Fruit fly (Drosophila melanogaster): ENCODE data around the gene Sec13.

dm6 chr3R:23327707-23328106 is 28.4 kb upstream of the Sec13 start:
- TF ChIP-seq CG15336 (GFP tag; IDR thresholded peaks at IDR 0.05), result no peak
- no peak for TF ChIP-seq acj6 (GFP tag; optimal IDR thresholded peaks at IDR 0.05)
- no peak for TF ChIP-seq fd85E (GFP tag; optimal IDR thresholded peaks at IDR 0.05)
- TF ChIP-seq CG9139 (GFP tag; optimal IDR thresholded peaks at IDR 0.05), result no peak

Data from whole organism, prepupa.